Worm (Caenorhabditis elegans) whole organism, late embryonic: ENCODE measurements around the gene stdh-3.

Experiments used
- pqm-1 ChIP-seq: sonication (generic microtip); optimal IDR thresholded peaks from 2 replicates; lab custom pipeline; 2016; ENCODE audit warnings: missing genetic modification characterization, missing compliant biosample characterization
- sdc-2 ChIP-seq: sonication (generic microtip); optimal IDR thresholded peaks from 2 replicates; lab custom pipeline; 2016; ENCODE audit warnings: missing genotype, missing genetic modification characterization, missing compliant biosample characterization

DNA sequence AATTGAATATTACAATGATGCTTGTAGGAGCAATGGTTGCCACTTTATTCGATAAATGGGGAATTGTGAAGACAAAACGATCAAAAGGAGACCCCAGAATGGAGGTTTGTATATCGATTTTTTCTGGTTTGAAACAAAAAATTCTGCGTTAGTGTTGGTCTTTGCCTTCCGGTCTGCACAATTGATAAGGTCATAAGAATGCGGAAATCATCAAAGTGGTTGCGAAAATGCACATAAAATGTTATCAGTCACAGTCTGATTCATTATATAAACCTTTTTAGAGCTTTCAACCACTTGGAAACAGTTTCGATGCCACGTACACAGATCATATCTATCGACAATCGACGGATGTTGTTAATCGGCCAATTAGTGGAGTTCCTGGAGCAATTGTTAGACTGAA is 10.8 kb upstream of the stdh-3 start:
- TF ChIP-seq pqm-1 (tag; lab: Kevin White, UChicago) (no peak), sdc-2 (no peak)
